Worm (Caenorhabditis elegans): ENCODE data around the gene gsto-1.

The gsto-1 gene

DNA sequence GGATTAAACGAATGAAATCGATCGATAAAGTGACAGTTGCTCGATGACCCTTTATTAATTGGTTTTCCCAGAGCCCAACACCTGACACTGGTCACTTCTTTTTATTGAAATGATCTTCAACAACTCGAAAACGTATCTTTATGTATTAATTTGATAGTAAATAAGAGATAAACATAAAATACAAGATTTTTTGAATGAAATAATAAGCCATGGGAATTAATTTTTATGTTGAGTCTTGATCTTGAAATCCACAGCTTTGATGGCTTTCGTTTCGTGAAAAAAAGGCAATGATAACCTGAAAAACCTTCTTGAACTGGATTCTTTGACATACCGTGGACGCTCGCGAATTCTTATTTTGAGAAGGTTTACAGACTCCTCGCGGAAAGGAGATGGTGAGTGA is 39.3 kb downstream of the gsto-1 start, which contains the start of gene pcp-5:
pcp-5 (minus strand) TSS at position 101 of the 400 bp plus-strand sequence.
- peak; percentile 36 for TF ChIP-seq nhr-71 (tag; optimal IDR thresholded peaks at IDR 0.05)
- TF ChIP-seq alr-1 (tag; optimal IDR thresholded peaks at IDR 0.05; ENCODE audit: borderline replicate concordance) = no peak
- peak; percentile 48 for TF ChIP-seq rnt-1 (tag; optimal IDR thresholded peaks at IDR 0.05)

DNA sequence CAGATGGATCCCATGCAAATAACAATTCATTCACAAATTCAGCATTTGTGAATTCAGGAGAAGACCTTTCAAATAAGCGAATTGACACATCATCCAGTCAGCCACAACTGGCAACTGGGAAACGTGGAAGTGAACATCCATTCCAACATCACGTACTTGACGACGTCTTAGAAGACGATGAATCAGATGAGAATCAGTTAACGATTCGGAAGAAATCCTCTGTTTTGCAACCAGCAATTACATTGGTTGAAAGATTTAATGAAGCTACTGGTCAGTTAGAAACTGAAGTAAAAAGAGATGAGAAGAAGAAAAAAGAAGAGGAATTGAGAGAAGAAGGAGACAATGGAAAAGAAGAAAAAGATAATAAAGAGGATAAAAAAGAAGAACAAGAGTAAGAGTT is 43.4 kb downstream of the gsto-1 start:
- TF ChIP-seq sptf-1 (tag; optimal IDR thresholded peaks at IDR 0.05) (no peak), F16B12.6 (tag; optimal IDR thresholded peaks at IDR 0.05) (no peak), ztf-4 (tag; optimal IDR thresholded peaks at IDR 0.05) (no peak), elt-2 (tag; optimal IDR thresholded peaks at IDR 0.05) (no peak), skn-1 (tag; optimal IDR thresholded peaks at IDR 0.05) (no peak), lin-15B (tag; optimal IDR thresholded peaks at IDR 0.05) (no peak), ztf-11 (tag; optimal IDR thresholded peaks at IDR 0.05) (no peak), swsn-7 (tag; optimal IDR thresholded peaks at IDR 0.05) (no peak), hpl-2 (GFP tag; optimal IDR thresholded peaks at IDR 0.05) (no peak), nhr-19 (GFP tag; conservative IDR thresholded peaks at IDR 0.05) (no peak), fos-1 (tag; optimal IDR thresholded peaks at IDR 0.05) (no peak), dpl-1 (GFP tag; optimal IDR thresholded peaks at IDR 0.05) (no peak), isw-1 (GFP tag; IDR thresholded peaks at IDR 0.05) (no peak), ama-1 (optimal IDR thresholded peaks at IDR 0.05) (no peak), nhr-237 (tag; optimal IDR thresholded peaks at IDR 0.05) (no peak), lin-35 (GFP tag; optimal IDR thresholded peaks at IDR 0.05) (no peak), jun-1 (tag; optimal IDR thresholded peaks at IDR 0.05) (no peak), tbx-2 (tag; optimal IDR thresholded peaks at IDR 0.05) (no peak)

DNA sequence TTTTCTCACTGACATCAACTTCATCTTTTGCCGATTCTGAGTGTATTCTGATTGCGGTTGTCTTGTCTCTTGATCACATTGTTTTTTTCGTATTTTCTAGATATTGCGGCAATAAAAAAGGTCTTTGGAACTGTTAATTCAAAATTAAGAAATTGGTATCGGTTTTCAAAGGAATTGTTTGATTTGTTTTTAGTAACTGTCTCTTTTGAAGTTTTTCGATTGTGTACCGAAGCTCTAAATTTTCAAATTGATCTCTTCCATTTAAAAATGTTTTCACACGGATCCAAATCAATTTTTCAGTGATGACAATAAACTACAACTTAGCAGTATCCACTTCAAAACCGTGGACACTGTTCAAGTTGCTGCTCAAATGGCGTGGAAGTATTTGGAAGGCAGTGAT is 46.1 kb downstream of the gsto-1 start, which contains the start of gene best-24:
best-24 (plus strand) TSS at position 301 of the 400 bp plus-strand sequence.
- TF ChIP-seq lin-14 (GFP tag; optimal IDR thresholded peaks at IDR 0.05) = peak; percentile 17
- no peak for TF ChIP-seq efl-1 (optimal IDR thresholded peaks at IDR 0.05)
- peak in 1 of 2 experiments; percentile 87 for TF ChIP-seq efl-1 (GFP tag; optimal IDR thresholded peaks at IDR 0.05 in 1 of 2)
- TF ChIP-seq snu-23 (GFP tag; optimal IDR thresholded peaks at IDR 0.05) = peak; percentile 18
- TF ChIP-seq blmp-1 (tag; optimal IDR thresholded peaks at IDR 0.05) = peak; percentile 23
- TF ChIP-seq alr-1 (tag; optimal IDR thresholded peaks at IDR 0.05; ENCODE audit: borderline replicate concordance) = no peak
- TF ChIP-seq lin-35 (GFP tag; optimal IDR thresholded peaks at IDR 0.05) = peak in 1 of 2 experiments; percentile 10

- peak; percentile 25 to 88 for TF ChIP-seq lsy-2 (tag; optimal IDR thresholded peaks at IDR 0.05)
- no peak for TF ChIP-seq unc-130 (tag; optimal IDR thresholded peaks at IDR 0.05)
- no peak for TF ChIP-seq efl-3 (GFP tag; optimal IDR thresholded peaks at IDR 0.05)
- TF ChIP-seq lin-35 (GFP tag; optimal IDR thresholded peaks at IDR 0.05) = peak in 1 of 2 experiments; percentile 49
- no peak for TF ChIP-seq alr-1 (tag; optimal IDR thresholded peaks at IDR 0.05; ENCODE audit: borderline replicate concordance)
- TF ChIP-seq lir-3 (tag; optimal IDR thresholded peaks at IDR 0.05; ENCODE audit: poor library complexity) = no peak
- TF ChIP-seq zip-4 (GFP tag; optimal IDR thresholded peaks at IDR 0.05) = no peak
- TF ChIP-seq unc-62 (GFP tag; optimal IDR thresholded peaks at IDR 0.05) = no peak
- no peak for TF ChIP-seq irx-1 (tag; optimal IDR thresholded peaks at IDR 0.05)
- no peak for TF ChIP-seq lin-13 (GFP tag; optimal IDR thresholded peaks at IDR 0.05)
- TF ChIP-seq efl-1 (optimal IDR thresholded peaks at IDR 0.05) = no peak
- peak in 1 of 2 experiments; percentile 87 for TF ChIP-seq efl-1 (GFP tag; optimal IDR thresholded peaks at IDR 0.05 in 1 of 2)
- peak; percentile 62 for TF ChIP-seq tbx-2 (tag; optimal IDR thresholded peaks at IDR 0.05)
- no peak for TF ChIP-seq hpl-2 (GFP tag; optimal IDR thresholded peaks at IDR 0.05)
- TF ChIP-seq sox-4 (tag; optimal IDR thresholded peaks at IDR 0.05) = no peak
- no peak for TF ChIP-seq mab-9 (GFP tag; IDR thresholded peaks at IDR 0.05)
- TF ChIP-seq tlp-1 (tag; optimal IDR thresholded peaks at IDR 0.05) = no peak
- no peak for TF ChIP-seq nhr-76 (tag; optimal IDR thresholded peaks at IDR 0.05)
- peak; percentile 83 for TF ChIP-seq grh-1 (GFP tag; IDR thresholded peaks at IDR 0.05)
- TF ChIP-seq blmp-1 (tag; optimal IDR thresholded peaks at IDR 0.05) = peak; percentile 55
- no peak for TF ChIP-seq fkh-10 (GFP tag; optimal IDR thresholded peaks at IDR 0.05)
- no peak for TF ChIP-seq egl-13 (tag; optimal IDR thresholded peaks at IDR 0.05)
- TF ChIP-seq vab-15 (tag; optimal IDR thresholded peaks at IDR 0.05) = no peak
- TF ChIP-seq snu-23 (GFP tag; optimal IDR thresholded peaks at IDR 0.05) = peak; percentile 58
- no peak for TF ChIP-seq ceh-8 (GFP tag; optimal IDR thresholded peaks at IDR 0.05)
- no peak for TF ChIP-seq nhr-77 (tag; optimal IDR thresholded peaks at IDR 0.05)
- TF ChIP-seq ces-1 (GFP tag; optimal IDR thresholded peaks at IDR 0.05) = no peak
- no peak for TF ChIP-seq F16B12.6 (tag; optimal IDR thresholded peaks at IDR 0.05)
- no peak for TF ChIP-seq C04F5.9 (tag; optimal IDR thresholded peaks at IDR 0.05)
- no peak for TF ChIP-seq sptf-1 (tag; optimal IDR thresholded peaks at IDR 0.05)
- no peak for TF ChIP-seq ztf-11 (tag; optimal IDR thresholded peaks at IDR 0.05)
- TF ChIP-seq C16A3.4 (tag; optimal IDR thresholded peaks at IDR 0.05) = peak; percentile 22
These were observed 49.1 kb downstream of the gsto-1 start for ce11 chrIII:7897733-7898132.
